Worm (Caenorhabditis elegans) whole organism, L2 larva: ENCODE data around the gene qua-1.

ENCODE experiments used
- ama-1 ChIP-seq: fragments of 150-350 bp; optimal IDR thresholded peaks from 2 replicates; lab custom pipeline; 2018; ENCODE audit warnings: inconsistent platforms
- blmp-1 ChIP-seq: sonication (generic microtip); optimal IDR thresholded peaks from 2 replicates; lab custom pipeline; 2017; ENCODE audit warnings: missing genetic modification characterization, mild to moderate bottlenecking, missing compliant biosample characterization, antibody characterized with exemption, moderate library complexity; ENCODE audit not compliant: insufficient read depth
- egl-27 ChIP-seq: sonication (generic microtip); optimal IDR thresholded peaks from 3 replicates; lab custom pipeline; 2017; ENCODE audit warnings: missing biosample characterization, missing genetic modification reagents, missing genetic modification characterization
- elt-1 ChIP-seq: fragments of 150-350 bp; optimal IDR thresholded peaks from 2 replicates; lab custom pipeline; 2014; ENCODE audit warnings: missing biosample characterization, missing genetic modification characterization
- elt-3 ChIP-seq: sonication (generic microtip); optimal IDR thresholded peaks from 2 replicates; lab custom pipeline; 2017; ENCODE audit warnings: missing biosample characterization, missing genetic modification characterization
- nhr-10 ChIP-seq: sonication (generic microtip); optimal IDR thresholded peaks from 2 replicates; lab custom pipeline; 2017; ENCODE audit warnings: missing biosample characterization, missing genetic modification characterization
- nhr-237 ChIP-seq: fragments of 150-350 bp; optimal IDR thresholded peaks from 2 replicates; lab custom pipeline; 2014; ENCODE audit warnings: missing biosample characterization, missing genetic modification characterization
- sma-9 ChIP-seq, 2 experiments: fragments of 150-350 bp in 1 of 2; sonication (generic microtip) in 1 of 2; optimal IDR thresholded peaks; 2 replicates each; lab custom pipeline; 2014 to 2016; ENCODE audit warnings: missing genetic modification characterization in 2 of 2, mild to moderate bottlenecking in 1 of 2, missing biosample characterization in 1 of 2, missing compliant biosample characterization in 1 of 2, missing genetic modification reagents in 1 of 2, moderate library complexity in 1 of 2
- unc-62 ChIP-seq: fragments of 150-350 bp; optimal IDR thresholded peaks from 2 replicates; lab custom pipeline; 2014; ENCODE audit warnings: missing biosample characterization, missing genetic modification reagents, missing genetic modification characterization

- TF ChIP-seq elt-3 (tag; lab: Kevin White, UChicago) (no peak), egl-27 (tag; lab: Kevin White, UChicago) (no peak), sma-9 (GFP tag; optimal IDR thresholded peaks at IDR 0.05; lab: Kevin White, UChicago) (no peak), sma-9 (tag; optimal IDR thresholded peaks at IDR 0.05; lab: Kevin White, UChicago) (no peak), unc-62 (no peak), blmp-1 (tag; lab: Kevin White, UChicago) (no peak), nhr-10 (tag; lab: Kevin White, UChicago) (no peak), nhr-237 (no peak), ama-1 (lab: Kevin White, UChicago) (no peak), elt-1 (tag; lab: Kevin White, UChicago) (no peak)
Measured at ce11 chrII:8187516-8187915, 11.1 kb upstream of the qua-1 start.
